Worm (Caenorhabditis elegans): ENCODE data around the gene K10D6.4.

K10D6.4 gene

ce11 chrV:11200316-11200715 is 1.4 kb upstream of the K10D6.4 start, which contains the start of gene K10D6.3:
Gene K10D6.3 (plus strand): TSS chrV:11200616.
- TF ChIP-seq syd-9 (tag; optimal IDR thresholded peaks at IDR 0.05) = no peak
- TF ChIP-seq ceh-9 (tag; optimal IDR thresholded peaks at IDR 0.05) = no peak
- TF ChIP-seq pax-1 (tag; optimal IDR thresholded peaks at IDR 0.05) = no peak
- no peak for TF ChIP-seq sox-2 (GFP tag; IDR thresholded peaks at IDR 0.05)
- no peak for TF ChIP-seq dve-1 (tag; optimal IDR thresholded peaks at IDR 0.05)
- TF ChIP-seq hlh-30 (tag; optimal IDR thresholded peaks at IDR 0.05; ENCODE audit: insufficient read depth) = no peak

ce11 chrV:11204452-11204851 is 2.7 kb downstream of the K10D6.4 start:
- TF ChIP-seq pat-9 (tag; optimal IDR thresholded peaks at IDR 0.05) (no peak), ceh-48 (tag; optimal IDR thresholded peaks at IDR 0.05) (no peak), pha-4 (tag; optimal IDR thresholded peaks at IDR 0.05) (no peak), madf-2 (tag; optimal IDR thresholded peaks at IDR 0.05) (no peak), hlh-30 (tag; optimal IDR thresholded peaks at IDR 0.05; ENCODE audit: insufficient read depth) (no peak), unc-86 (tag; optimal IDR thresholded peaks at IDR 0.05) (no peak), sox-4 (tag; optimal IDR thresholded peaks at IDR 0.05) (no peak), nfya-1 (tag; optimal IDR thresholded peaks at IDR 0.05) (no peak), pros-1 (tag; optimal IDR thresholded peaks at IDR 0.05) (no peak), ceh-9 (tag; optimal IDR thresholded peaks at IDR 0.05) (no peak), pqm-1 (tag; optimal IDR thresholded peaks at IDR 0.05) (no peak), dmd-4 (tag; optimal IDR thresholded peaks at IDR 0.05; ENCODE audit: borderline replicate concordance) (no peak), C38D4.7 (GFP tag; optimal IDR thresholded peaks at IDR 0.05) (no peak), che-1 (tag; optimal IDR thresholded peaks at IDR 0.05) (no peak)

- no peak for TF ChIP-seq odd-2 (tag; optimal IDR thresholded peaks at IDR 0.05)
- TF ChIP-seq ceh-30 (tag; optimal IDR thresholded peaks at IDR 0.05) = no peak
- no peak for TF ChIP-seq fkh-6 (tag; optimal IDR thresholded peaks at IDR 0.05)
- TF ChIP-seq ceh-6 (GFP tag; optimal IDR thresholded peaks at IDR 0.05) = no peak
- TF ChIP-seq nhr-232 (tag; optimal IDR thresholded peaks at IDR 0.05) = no peak
- TF ChIP-seq ttx-3 (tag; optimal IDR thresholded peaks at IDR 0.05) = no peak
- TF ChIP-seq rnt-1 (tag; optimal IDR thresholded peaks at IDR 0.05) = no peak
- no peak for TF ChIP-seq gmeb-2 (tag; optimal IDR thresholded peaks at IDR 0.05)
- TF ChIP-seq pha-4 (tag; optimal IDR thresholded peaks at IDR 0.05) = no peak
- TF ChIP-seq ceh-48 (tag; optimal IDR thresholded peaks at IDR 0.05) = no peak
- no peak for TF ChIP-seq syd-9 (tag; optimal IDR thresholded peaks at IDR 0.05)
- TF ChIP-seq K09A11.1 (tag; optimal IDR thresholded peaks at IDR 0.05; ENCODE audit: insufficient read depth) = no peak
- TF ChIP-seq pqm-1 (tag; optimal IDR thresholded peaks at IDR 0.05) = no peak
- no peak for TF ChIP-seq che-1 (tag; optimal IDR thresholded peaks at IDR 0.05)
- no peak for TF ChIP-seq pat-9 (tag; optimal IDR thresholded peaks at IDR 0.05)
- no peak for TF ChIP-seq lin-11 (tag; optimal IDR thresholded peaks at IDR 0.05)
- TF ChIP-seq F13H6.1 (tag; optimal IDR thresholded peaks at IDR 0.05) = no peak
Observed at ce11 chrV:11206467-11206866, 4.7 kb downstream of the K10D6.4 start.

ce11 chrV:11209452-11210188 is 7.9 kb downstream of the K10D6.4 start:
- TF ChIP-seq zip-5 (tag; optimal IDR thresholded peaks at IDR 0.05) (no peak), Y22D7AL.16 (tag; optimal IDR thresholded peaks at IDR 0.05) (no peak), tbx-7 (tag; optimal IDR thresholded peaks at IDR 0.05) (no peak), npax-4 (tag; optimal IDR thresholded peaks at IDR 0.05) (no peak), pqm-1 (tag; optimal IDR thresholded peaks at IDR 0.05) (no peak), C08G9.2 (tag; optimal IDR thresholded peaks at IDR 0.05) (no peak), ceh-18 (tag; optimal IDR thresholded peaks at IDR 0.05) (no peak), unc-3 (GFP tag; conservative IDR thresholded peaks at IDR 0.05) (no peak), unc-3 (tag; optimal IDR thresholded peaks at IDR 0.05) (no peak), elt-2 (tag; optimal IDR thresholded peaks at IDR 0.05) (no peak), fkh-6 (tag; optimal IDR thresholded peaks at IDR 0.05) (no peak), ceh-22 (tag; optimal IDR thresholded peaks at IDR 0.05) (no peak), ceh-34 (tag; optimal IDR thresholded peaks at IDR 0.05) (no peak), ref-2 (tag; optimal IDR thresholded peaks at IDR 0.05) (no peak), gmeb-2 (tag; optimal IDR thresholded peaks at IDR 0.05) (no peak)

Measured in whole organism, late embryonic.